Worm (Caenorhabditis elegans) whole organism, L1 larva: Measurements from ENCODE around the gene serp-1.1.

Source experiments
- C16A3.4 ChIP-seq: fragments of 150-350 bp; optimal IDR thresholded peaks from 2 replicates; lab custom pipeline; 2014; ENCODE audit warnings: missing biosample characterization, missing genetic modification characterization
- C34B4.2 ChIP-seq: sonication (generic microtip); optimal IDR thresholded peaks from 2 replicates; lab custom pipeline; 2017; ENCODE audit warnings: mild to moderate bottlenecking, missing genetic modification characterization, missing compliant biosample characterization
- F16B12.6 ChIP-seq: fragments of 150-350 bp; optimal IDR thresholded peaks from 2 replicates; lab custom pipeline; 2014; ENCODE audit warnings: missing biosample characterization, missing genetic modification characterization
- Y116A8C.19 ChIP-seq: sonication (generic microtip); optimal IDR thresholded peaks from 2 replicates; lab custom pipeline; 2016; ENCODE audit warnings: missing compliant biosample characterization, missing genetic modification characterization, borderline replicate concordance
- aly-2 ChIP-seq: fragments of 150-350 bp; optimal IDR thresholded peaks from 2 replicates; lab custom pipeline; 2014; ENCODE audit warnings: missing biosample characterization, missing genetic modification characterization
- ama-1 ChIP-seq: fragments of 150-350 bp; optimal IDR thresholded peaks from 2 replicates; lab custom pipeline; 2014
- ceh-8 ChIP-seq: fragments of 200-800 bp; sonication (Bioruptor generic); optimal IDR thresholded peaks from 2 replicates; lab custom pipeline; 2018; ENCODE audit warnings: mild to moderate bottlenecking, missing genetic modification characterization, moderate library complexity, missing compliant biosample characterization
- ceh-90 ChIP-seq: sonication (generic microtip); optimal IDR thresholded peaks from 2 replicates; lab custom pipeline; 2016; ENCODE audit warnings: missing genetic modification characterization, missing compliant biosample characterization
- ces-1 ChIP-seq: fragments of 150-350 bp; optimal IDR thresholded peaks from 2 replicates; lab custom pipeline; 2014; ENCODE audit warnings: missing biosample characterization, missing genetic modification reagents, missing genetic modification characterization
- dpl-1 ChIP-seq, 3 experiments: fragments of 150-350 bp in 2 of 3; sonication (generic microtip) in 1 of 3; optimal IDR thresholded peaks; 2 replicates each; lab custom pipeline; 2014 to 2017; ENCODE audit warnings: missing biosample characterization in 3 of 3, missing genetic modification characterization in 3 of 3, missing genetic modification reagents in 3 of 3
- dsc-1 ChIP-seq: sonication (generic microtip); optimal IDR thresholded peaks from 2 replicates; lab custom pipeline; 2016; ENCODE audit warnings: mild to moderate bottlenecking, missing genetic modification characterization, missing compliant biosample characterization
- efl-1 ChIP-seq, 4 experiments: fragments of 150-350 bp; optimal IDR thresholded peaks in 3 of 4; peaks in 1 of 4; 1 replicate in 1 of 4; 2 replicates in 3 of 4; lab custom pipeline; 2014; ENCODE audit warnings: missing biosample characterization in 2 of 4, missing genetic modification characterization in 2 of 4, missing genetic modification reagents in 2 of 4
- efl-3 ChIP-seq: fragments of 200-800 bp; sonication (Bioruptor generic); optimal IDR thresholded peaks from 2 replicates; lab custom pipeline; 2018; ENCODE audit warnings: mild to moderate bottlenecking, missing genetic modification characterization, missing compliant biosample characterization
- egl-13 ChIP-seq: sonication (generic microtip); optimal IDR thresholded peaks from 2 replicates; lab custom pipeline; 2016; ENCODE audit warnings: missing genotype, missing genetic modification reagents, missing genetic modification characterization, missing compliant biosample characterization
- egl-27 ChIP-seq, 2 experiments: fragments of 150-350 bp in 1 of 2; sonication (generic microtip); optimal IDR thresholded peaks; 3 replicates each; lab custom pipeline; 2017 to 2018; ENCODE audit warnings: missing biosample characterization in 2 of 2, missing genetic modification characterization in 2 of 2, missing genetic modification reagents in 2 of 2
- elt-2 ChIP-seq: sonication (generic microtip); optimal IDR thresholded peaks from 2 replicates; lab custom pipeline; 2016; ENCODE audit warnings: missing genetic modification characterization, mild to moderate bottlenecking, inconsistent platforms, missing compliant biosample characterization, missing genetic modification reagents
- elt-3 ChIP-seq, 6 experiments: fragments of 150-350 bp in 1 of 6; sonication (generic microtip); optimal IDR thresholded peaks; 2 replicates each; lab custom pipeline; 2017 to 2018; ENCODE audit warnings: missing biosample characterization in 6 of 6, missing genetic modification characterization in 6 of 6, inconsistent platforms in 1 of 6
- fkh-10 ChIP-seq: sonication (generic microtip); optimal IDR thresholded peaks from 2 replicates; lab custom pipeline; 2017; ENCODE audit warnings: missing biosample characterization, missing genetic modification reagents, missing genetic modification characterization
- fkh-8 ChIP-seq: sonication (generic microtip); optimal IDR thresholded peaks from 2 replicates; lab custom pipeline; 2016; ENCODE audit warnings: mild to moderate bottlenecking, missing genetic modification characterization, missing compliant biosample characterization
- fos-1 ChIP-seq: fragments of 150-350 bp; optimal IDR thresholded peaks from 2 replicates; lab custom pipeline; 2014; ENCODE audit warnings: missing biosample characterization, missing genetic modification characterization
- grh-1 ChIP-seq: fragments of 200-800 bp; sonication (Bioruptor generic); IDR thresholded peaks from 2 replicates; pipeline ENCODE4 v1.3.6; 2022; ENCODE audit warnings: missing genetic modification reagents, missing genetic modification characterization, missing compliant biosample characterization
- hlh-4 ChIP-seq: sonication (generic microtip); optimal IDR thresholded peaks from 2 replicates; lab custom pipeline; 2016; ENCODE audit warnings: mild to moderate bottlenecking, missing genetic modification characterization, missing compliant biosample characterization
- hpl-2 ChIP-seq: fragments of 150-350 bp; optimal IDR thresholded peaks from 2 replicates; lab custom pipeline; 2014; ENCODE audit warnings: missing biosample characterization, missing genetic modification reagents, missing genetic modification characterization
- irx-1 ChIP-seq: sonication (generic microtip); optimal IDR thresholded peaks from 2 replicates; lab custom pipeline; 2016; ENCODE audit warnings: missing genetic modification characterization, missing compliant biosample characterization
- isw-1 ChIP-seq: fragments of 200-800 bp; sonication (Bioruptor generic); IDR thresholded peaks from 2 replicates; pipeline ENCODE4 v1.3.6; 2022; ENCODE audit warnings: missing genetic modification characterization, missing compliant biosample characterization
- lsy-2 ChIP-seq, 2 experiments: fragments of 150-350 bp; optimal IDR thresholded peaks; 2 replicates each; lab custom pipeline; 2014; ENCODE audit warnings: missing biosample characterization in 2 of 2, missing genetic modification characterization in 2 of 2
- nhr-12 ChIP-seq: sonication (generic microtip); optimal IDR thresholded peaks from 2 replicates; lab custom pipeline; 2017; ENCODE audit warnings: missing biosample characterization, missing genetic modification characterization
- nhr-19 ChIP-seq: fragments of 200-800 bp; sonication (Bioruptor generic); conservative IDR thresholded peaks from 2 replicates; pipeline ENCODE4 v1.3.6; 2022; ENCODE audit warnings: missing genetic modification characterization, missing compliant biosample characterization
- nhr-20 ChIP-seq: sonication (generic microtip); optimal IDR thresholded peaks from 2 replicates; lab custom pipeline; 2016; ENCODE audit warnings: mild to moderate bottlenecking, missing genetic modification characterization, missing compliant biosample characterization
- nhr-71 ChIP-seq: sonication (generic microtip); optimal IDR thresholded peaks from 2 replicates; lab custom pipeline; 2016; ENCODE audit warnings: mild to moderate bottlenecking, missing genetic modification characterization, moderate library complexity, missing compliant biosample characterization
- nhr-85 ChIP-seq: sonication (generic microtip); peaks from one replicate; lab custom pipeline; 2016; ENCODE audit warnings: missing genetic modification characterization, inconsistent platforms, missing compliant biosample characterization
- pax-3 ChIP-seq: fragments of 200-800 bp; sonication (Bioruptor generic); optimal IDR thresholded peaks from 2 replicates; lab custom pipeline; 2018; ENCODE audit warnings: mild to moderate bottlenecking, missing genetic modification characterization, moderate library complexity, missing compliant biosample characterization
- rnt-1 ChIP-seq: sonication (generic microtip); optimal IDR thresholded peaks from 2 replicates; lab custom pipeline; 2016; ENCODE audit warnings: mild to moderate bottlenecking, missing genetic modification characterization, moderate library complexity, missing compliant biosample characterization
- snpc-4 ChIP-seq: fragments of 150-350 bp; optimal IDR thresholded peaks from 2 replicates; lab custom pipeline; 2014; ENCODE audit warnings: missing biosample characterization, missing genetic modification characterization
- sox-4 ChIP-seq: sonication (generic microtip); optimal IDR thresholded peaks from 2 replicates; lab custom pipeline; 2016; ENCODE audit warnings: missing genetic modification characterization, missing compliant biosample characterization
- tbx-2 ChIP-seq: sonication (generic microtip); optimal IDR thresholded peaks from 2 replicates; lab custom pipeline; 2016; ENCODE audit warnings: missing genetic modification characterization, missing compliant biosample characterization
- tlp-1 ChIP-seq: fragments of 150-350 bp; optimal IDR thresholded peaks from 2 replicates; lab custom pipeline; 2014; ENCODE audit warnings: missing biosample characterization, missing genetic modification characterization
- unc-130 ChIP-seq: fragments of 150-350 bp; optimal IDR thresholded peaks from 2 replicates; lab custom pipeline; 2017; ENCODE audit warnings: missing biosample characterization, missing genetic modification characterization, inconsistent platforms
- unc-30 ChIP-seq: sonication (generic microtip); optimal IDR thresholded peaks from 2 replicates; lab custom pipeline; 2017; ENCODE audit warnings: missing biosample characterization, missing genetic modification characterization
- unc-62 ChIP-seq: fragments of 150-350 bp; optimal IDR thresholded peaks from 2 replicates; lab custom pipeline; 2014; ENCODE audit warnings: missing biosample characterization, missing genetic modification reagents, missing genetic modification characterization
- vab-15 ChIP-seq: sonication (generic microtip); optimal IDR thresholded peaks from 2 replicates; lab custom pipeline; 2017; ENCODE audit warnings: missing genotype, mild to moderate bottlenecking, missing genetic modification characterization, missing compliant biosample characterization

Gene serp-1.1

DNA sequence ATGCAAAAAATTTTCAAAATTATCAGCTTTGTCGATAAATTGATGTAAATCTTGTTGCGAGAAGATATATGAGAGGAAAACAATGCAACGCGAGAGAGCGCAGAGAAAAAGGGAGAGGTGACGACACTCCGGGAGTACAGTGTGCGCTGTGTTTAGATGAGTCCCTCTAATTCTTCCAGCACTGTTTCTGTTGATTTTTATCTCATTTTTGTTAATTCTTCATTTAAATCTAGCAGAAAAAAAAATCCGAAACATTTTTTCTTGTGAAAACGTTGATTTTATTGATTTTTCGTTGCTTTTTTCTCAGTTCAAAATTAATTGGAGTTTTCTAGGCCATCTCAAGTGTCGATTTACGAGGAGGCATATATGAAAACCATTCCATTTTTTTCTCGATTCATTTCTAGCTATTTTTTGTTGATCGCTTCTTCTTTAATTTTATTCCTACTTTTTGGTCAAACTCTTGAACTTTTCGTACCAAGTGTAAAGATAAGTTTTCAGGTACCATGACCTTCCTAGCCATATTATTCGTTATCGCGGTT, 8.1 kb downstream of the serp-1.1 start, which contains the start of gene acl-1 (continued):
- peak; percentile 50 to 61 (median 58) for TF ChIP-seq dpl-1 (GFP tag; optimal IDR thresholded peaks at IDR 0.05; lab: Kevin White, UChicago)
- peak; percentile 71 for TF ChIP-seq vab-15
- peak; percentile 85 for TF ChIP-seq ceh-90
- TF ChIP-seq nhr-71 (tag; lab: Kevin White, UChicago) = peak; percentile 95
- peak; percentile 86 for TF ChIP-seq isw-1 (GFP tag; lab: Robert Waterston, UW)
- peak; percentile 82 for TF ChIP-seq grh-1 (GFP tag; lab: Robert Waterston, UW)
- TF ChIP-seq ama-1 (lab: Kevin White, UChicago) = no peak
- TF ChIP-seq rnt-1 (tag; lab: Kevin White, UChicago) = peak; percentile 85
- peak; percentile 60 for TF ChIP-seq elt-2
- TF ChIP-seq egl-13 (tag; lab: Kevin White, UChicago) = peak; percentile 94
- TF ChIP-seq fkh-8 (tag; lab: Kevin White, UChicago) = peak; percentile 86
- TF ChIP-seq elt-3 (tag; optimal IDR thresholded peaks at IDR 0.05; lab: Kevin White, UChicago) = peak in 2 of 6 experiments; percentile 4 to 54
- no peak for TF ChIP-seq tlp-1 (tag; lab: Kevin White, UChicago)
- TF ChIP-seq nhr-20 (tag; lab: Kevin White, UChicago) = peak; percentile 90
- no peak for TF ChIP-seq C34B4.2
- peak; percentile 89 for TF ChIP-seq pax-3 (tag; lab: Kevin White, UChicago)
- no peak for TF ChIP-seq F16B12.6 (tag; lab: Kevin White, UChicago)
- peak; percentile 97 for TF ChIP-seq dsc-1
- no peak for TF ChIP-seq nhr-12
- peak; percentile 49 for TF ChIP-seq Y116A8C.19 (tag; lab: Kevin White, UChicago)
- peak; percentile 79 for TF ChIP-seq C16A3.4 (tag; lab: Kevin White, UChicago)
- TF ChIP-seq ceh-8 = peak; percentile 51
- TF ChIP-seq irx-1 = peak; percentile 95
- peak; percentile 12 for TF ChIP-seq fos-1 (tag; lab: Kevin White, UChicago)
- TF ChIP-seq egl-27 (tag; optimal IDR thresholded peaks at IDR 0.05; lab: Kevin White, UChicago) = no peak
- TF ChIP-seq unc-62 (GFP tag; lab: Kevin White, UChicago) = no peak
- TF ChIP-seq unc-130 (tag; lab: Kevin White, UChicago) = peak; percentile 1
- peak; percentile 78 for TF ChIP-seq nhr-19 (GFP tag; lab: Robert Waterston, UW)
- peak; percentile 58 to 67 for TF ChIP-seq efl-1 (optimal IDR thresholded peaks at IDR 0.05; lab: Kevin White, UChicago)
- TF ChIP-seq efl-1 (GFP tag; optimal IDR thresholded peaks at IDR 0.05 in 1 of 2; lab: Kevin White, UChicago) = peak; percentile 53 to 91
- peak; percentile 33 for TF ChIP-seq aly-2
- TF ChIP-seq fkh-10 (GFP tag; lab: Kevin White, UChicago) = peak; percentile 55
- peak; percentile 83 to 91 for TF ChIP-seq lsy-2 (tag; optimal IDR thresholded peaks at IDR 0.05; lab: Kevin White, UChicago)
- TF ChIP-seq sox-4 (tag; lab: Kevin White, UChicago) = peak; percentile 90
- TF ChIP-seq unc-30 (tag; lab: Kevin White, UChicago) = no peak
- TF ChIP-seq hlh-4 = peak; percentile 75
- peak; percentile 92 for TF ChIP-seq tbx-2 (tag; lab: Kevin White, UChicago)
- TF ChIP-seq hpl-2 (GFP tag; lab: Kevin White, UChicago) = no peak

DNA sequence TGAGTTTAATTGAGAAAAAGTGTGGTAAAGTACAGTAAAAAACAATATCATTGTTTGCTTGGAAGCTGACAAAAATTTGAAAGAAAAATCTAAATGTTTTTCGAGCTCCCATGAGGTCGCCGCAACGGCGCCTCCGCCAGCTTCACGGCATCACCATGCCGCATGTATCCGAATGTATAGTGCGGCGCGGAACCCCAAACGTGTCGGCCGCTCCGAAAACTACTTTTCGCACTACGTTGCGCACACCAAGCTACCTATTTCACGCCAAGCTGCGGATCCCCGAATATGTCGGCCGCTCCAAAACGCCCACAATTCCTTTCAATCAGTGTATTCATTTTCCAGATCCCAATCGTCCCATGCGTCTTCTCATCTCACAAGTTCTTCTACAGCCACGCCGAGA, 9.6 kb downstream of the serp-1.1 start:
- TF ChIP-seq efl-3 (no peak), ces-1 (GFP tag; lab: Kevin White, UChicago) (no peak), snpc-4 (tag; lab: Kevin White, UChicago) (peak; percentile 69), efl-1 (optimal IDR thresholded peaks at IDR 0.05; lab: Kevin White, UChicago) (no peak), efl-1 (GFP tag; optimal IDR thresholded peaks at IDR 0.05 in 1 of 2; lab: Kevin White, UChicago) (peak in 1 of 2 experiments; percentile 66), sox-4 (tag; lab: Kevin White, UChicago) (no peak), nhr-85 (tag; lab: Kevin White, UChicago) (peak; percentile 7), unc-130 (tag; lab: Kevin White, UChicago) (no peak)
